Fruit fly (Drosophila melanogaster): Measurements from ENCODE around the gene CG11755.

DNA sequence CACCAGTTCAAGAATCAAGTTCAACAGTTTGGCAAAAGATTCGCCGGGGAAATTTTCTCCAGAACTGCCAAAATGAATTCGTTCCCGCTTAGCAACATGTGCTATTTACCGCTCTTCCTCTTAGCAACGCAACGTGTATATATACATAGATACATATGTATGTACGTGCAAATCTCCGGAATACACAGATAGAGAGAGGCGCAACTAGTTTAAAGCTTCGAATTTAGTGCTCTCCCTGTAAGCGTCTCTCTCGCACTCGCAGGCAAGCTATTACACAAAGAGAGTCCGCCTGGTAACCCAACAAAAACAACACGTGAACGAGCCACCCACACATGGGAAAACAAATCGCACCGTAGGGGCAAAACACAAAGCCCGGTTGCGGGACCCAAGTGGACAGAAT lies 18.0 kb upstream of the CG11755 start:
- TF ChIP-seq rn (GFP tag; IDR thresholded peaks at IDR 0.05) (no peak), Pif1B (GFP tag; optimal IDR thresholded peaks at IDR 0.05) (no peak), CG17806 (tag; optimal IDR thresholded peaks at IDR 0.05) (no peak), Pif1A (GFP tag; optimal IDR thresholded peaks at IDR 0.05) (no peak)

All from whole organism, pupa.